Worm (Caenorhabditis elegans) whole organism, young adult: ENCODE measurements around the gene fbxa-95.

Experiments
- C17E4.6 ChIP-seq: fragments of 200-800 bp; sonication (Bioruptor generic); IDR thresholded peaks from 2 replicates; pipeline ENCODE4 v1.3.6; 2022; ENCODE audit warnings: missing genetic modification reagents, missing genetic modification characterization, missing compliant biosample characterization
- D2030.7 ChIP-seq: fragments of 200-800 bp; sonication (Bioruptor generic); IDR thresholded peaks from 2 replicates; pipeline ENCODE4 v1.3.6; 2022; ENCODE audit warnings: missing genetic modification reagents, missing genetic modification characterization, missing compliant biosample characterization
- F10E7.11 ChIP-seq: sonication (generic microtip); optimal IDR thresholded peaks from 2 replicates; lab custom pipeline; 2017; ENCODE audit warnings: mild to moderate bottlenecking, missing genetic modification characterization, moderate library complexity, missing compliant biosample characterization
- F23B12.7 ChIP-seq: sonication (generic microtip); optimal IDR thresholded peaks from 2 replicates; lab custom pipeline; 2017; ENCODE audit warnings: missing genetic modification characterization, mild to moderate bottlenecking, missing compliant biosample characterization, antibody characterized with exemption, moderate library complexity; ENCODE audit not compliant: insufficient read depth
- F49E8.2 ChIP-seq: sonication (generic microtip); optimal IDR thresholded peaks from 3 replicates; lab custom pipeline; 2017; ENCODE audit warnings: missing genetic modification characterization, mild to moderate bottlenecking, missing compliant biosample characterization, antibody characterized with exemption, moderate library complexity; ENCODE audit not compliant: insufficient read depth
- K11D2.4 ChIP-seq: fragments of 200-800 bp; sonication (Bioruptor generic); IDR thresholded peaks from 2 replicates; pipeline ENCODE4 v1.3.6; 2022; ENCODE audit warnings: missing genetic modification reagents, missing genetic modification characterization, missing compliant biosample characterization
- T26A5.8 ChIP-seq: sonication (generic microtip); optimal IDR thresholded peaks from 2 replicates; lab custom pipeline; 2016; ENCODE audit warnings: missing genetic modification characterization, missing compliant biosample characterization
- ZK185.1 ChIP-seq: sonication (generic microtip); optimal IDR thresholded peaks from 2 replicates; lab custom pipeline; 2016; ENCODE audit warnings: mild to moderate bottlenecking, missing genetic modification characterization, missing compliant biosample characterization; ENCODE audit not compliant: poor library complexity, severe bottlenecking
- akir-1 ChIP-seq: fragments of 200-800 bp; sonication (Bioruptor generic); optimal IDR thresholded peaks from 2 replicates; lab custom pipeline; 2018; ENCODE audit warnings: mild to moderate bottlenecking, missing genetic modification characterization, moderate library complexity, missing compliant biosample characterization
- ama-1 ChIP-seq, 3 experiments: fragments of 150-350 bp in 1 of 3; sonication (generic microtip) in 2 of 3; optimal IDR thresholded peaks; 2 replicates each; lab custom pipeline; 2014 to 2018; ENCODE audit warnings: missing biosample characterization in 2 of 3, missing genetic modification characterization in 2 of 3, missing genetic modification reagents in 2 of 3
- aptf-2 ChIP-seq: fragments of 200-800 bp; sonication (Bioruptor generic); conservative IDR thresholded peaks from 2 replicates; pipeline ENCODE4 v1.3.6; 2022; ENCODE audit warnings: missing genetic modification reagents, missing genetic modification characterization, missing compliant biosample characterization
- aptf-3 ChIP-seq: fragments of 200-800 bp; sonication (Bioruptor generic); IDR thresholded peaks from 2 replicates; pipeline ENCODE4 v1.3.6; 2022; ENCODE audit warnings: missing genetic modification characterization, missing compliant biosample characterization
- atf-7 ChIP-seq: sonication (generic microtip); optimal IDR thresholded peaks from 2 replicates; lab custom pipeline; 2017; ENCODE audit warnings: mild to moderate bottlenecking, missing genetic modification characterization, missing compliant biosample characterization
- athp-1 ChIP-seq: sonication (generic microtip); optimal IDR thresholded peaks from 2 replicates; lab custom pipeline; 2017; ENCODE audit warnings: mild to moderate bottlenecking, missing genetic modification characterization, missing compliant biosample characterization
- attf-3 ChIP-seq: fragments of 200-800 bp; sonication (Bioruptor generic); conservative IDR thresholded peaks from 2 replicates; pipeline ENCODE4 v1.3.6; 2022; ENCODE audit warnings: missing genetic modification reagents, missing genetic modification characterization, missing compliant biosample characterization
- bed-1 ChIP-seq: fragments of 200-800 bp; sonication (Bioruptor generic); IDR thresholded peaks from 2 replicates; pipeline ENCODE4 v1.3.6; 2022; ENCODE audit warnings: missing genetic modification reagents, missing genetic modification characterization, missing compliant biosample characterization
- bed-2 ChIP-seq: fragments of 200-800 bp; sonication (Bioruptor generic); IDR thresholded peaks from 2 replicates; pipeline ENCODE4 v1.3.6; 2022; ENCODE audit warnings: missing genetic modification reagents, missing genetic modification characterization, missing compliant biosample characterization
- cebp-1 ChIP-seq, 2 experiments: fragments of 200-800 bp in 1 of 2; sonication (Bioruptor generic) in 1 of 2; sonication (generic microtip) in 1 of 2; IDR thresholded peaks in 1 of 2; optimal IDR thresholded peaks in 1 of 2; 2 replicates each; pipeline versions ENCODE4 v1.3.6 to Lab custom; 2017 to 2022; ENCODE audit warnings: missing compliant biosample characterization in 2 of 2, missing genetic modification characterization in 2 of 2, mild to moderate bottlenecking in 1 of 2, missing genetic modification reagents in 1 of 2, moderate library complexity in 1 of 2
- ceh-100 ChIP-seq: fragments of 200-800 bp; sonication (Bioruptor generic); IDR thresholded peaks from 2 replicates; pipeline ENCODE4 v1.3.6; 2022; ENCODE audit warnings: missing genetic modification reagents, missing genetic modification characterization, missing compliant biosample characterization
- ceh-58 ChIP-seq: fragments of 200-800 bp; sonication (Bioruptor generic); IDR thresholded peaks from 2 replicates; pipeline ENCODE4 v1.3.6; 2022; ENCODE audit warnings: missing genetic modification characterization, missing compliant biosample characterization
- ceh-91 ChIP-seq: fragments of 200-800 bp; sonication (Bioruptor generic); IDR thresholded peaks from 2 replicates; pipeline ENCODE4 v1.3.6; 2022; ENCODE audit warnings: missing genetic modification reagents, missing genetic modification characterization, missing compliant biosample characterization
- die-1 ChIP-seq: sonication (generic microtip); optimal IDR thresholded peaks from 2 replicates; lab custom pipeline; 2016; ENCODE audit warnings: missing genotype, mild to moderate bottlenecking, missing genetic modification characterization, missing compliant biosample characterization
- dox-1 ChIP-seq: fragments of 200-800 bp; sonication (Bioruptor generic); IDR thresholded peaks from 2 replicates; pipeline ENCODE4 v1.3.6; 2022; ENCODE audit warnings: missing genetic modification reagents, missing genetic modification characterization, missing compliant biosample characterization
- dpff-1 ChIP-seq: sonication (generic microtip); optimal IDR thresholded peaks from 2 replicates; lab custom pipeline; 2017; ENCODE audit warnings: mild to moderate bottlenecking, missing genetic modification characterization, missing compliant biosample characterization
- dpl-1 ChIP-seq: fragments of 150-350 bp; optimal IDR thresholded peaks from 2 replicates; lab custom pipeline; 2014; ENCODE audit warnings: missing biosample characterization, missing genetic modification reagents, missing genetic modification characterization
- efl-1 ChIP-seq: fragments of 150-350 bp; optimal IDR thresholded peaks from 2 replicates; lab custom pipeline; 2014; ENCODE audit warnings: missing biosample characterization, missing genetic modification reagents, missing genetic modification characterization
- egl-44 ChIP-seq: fragments of 200-800 bp; sonication (Bioruptor generic); IDR thresholded peaks from 2 replicates; pipeline ENCODE4 v1.3.6; 2022; ENCODE audit warnings: missing genetic modification reagents, missing genetic modification characterization, missing compliant biosample characterization
- hsf-1 ChIP-seq: fragments of 200-800 bp; sonication (Bioruptor generic); IDR thresholded peaks from 2 replicates; pipeline ENCODE4 v1.3.6; 2022; ENCODE audit warnings: missing genetic modification reagents, missing genetic modification characterization, missing compliant biosample characterization
- let-526 ChIP-seq: fragments of 200-800 bp; sonication (Bioruptor generic); IDR thresholded peaks from 2 replicates; pipeline ENCODE4 v1.3.6; 2022; ENCODE audit warnings: missing genetic modification reagents, missing genetic modification characterization, missing compliant biosample characterization
- let-607 ChIP-seq, 2 experiments: fragments of 200-800 bp in 1 of 2; sonication (Bioruptor generic) in 1 of 2; sonication (generic microtip) in 1 of 2; optimal IDR thresholded peaks; 2 replicates each; lab custom pipeline; 2016 to 2018; ENCODE audit warnings: mild to moderate bottlenecking in 2 of 2, missing compliant biosample characterization in 2 of 2, missing genetic modification characterization in 2 of 2, moderate library complexity in 2 of 2, missing genotype in 1 of 2
- lin-35 ChIP-seq, 3 experiments: fragments of 150-350 bp in 2 of 3; sonication (generic microtip) in 1 of 3; optimal IDR thresholded peaks; 2 replicates each; lab custom pipeline; 2014 to 2018; ENCODE audit warnings: missing biosample characterization in 3 of 3, missing genetic modification characterization in 3 of 3, missing genetic modification reagents in 3 of 3
- lsl-1 ChIP-seq: fragments of 200-800 bp; sonication (Bioruptor generic); optimal IDR thresholded peaks from 2 replicates; lab custom pipeline; 2018; ENCODE audit warnings: mild to moderate bottlenecking, missing genetic modification characterization, moderate library complexity, missing compliant biosample characterization
- lsy-27 ChIP-seq: sonication (generic microtip); optimal IDR thresholded peaks from 2 replicates; lab custom pipeline; 2017; ENCODE audit warnings: missing genetic modification characterization, mild to moderate bottlenecking, missing compliant biosample characterization, antibody characterized with exemption, missing genotype, borderline replicate concordance; ENCODE audit not compliant: insufficient read depth
- madf-8 ChIP-seq: fragments of 200-800 bp; sonication (Bioruptor generic); conservative IDR thresholded peaks from 2 replicates; pipeline ENCODE4 v1.3.6; 2022; ENCODE audit warnings: missing genetic modification reagents, missing genetic modification characterization, missing compliant biosample characterization
- nfyb-1 ChIP-seq: fragments of 200-800 bp; sonication (Bioruptor generic); IDR thresholded peaks from 2 replicates; pipeline ENCODE4 v1.3.6; 2022; ENCODE audit warnings: missing genetic modification reagents, missing genetic modification characterization, missing compliant biosample characterization
- nhr-27 ChIP-seq: fragments of 200-800 bp; sonication (Bioruptor generic); optimal IDR thresholded peaks from 2 replicates; lab custom pipeline; 2018; ENCODE audit warnings: mild to moderate bottlenecking, missing genetic modification characterization, moderate library complexity, missing compliant biosample characterization
- nhr-80 ChIP-seq: sonication (generic microtip); optimal IDR thresholded peaks from 2 replicates; lab custom pipeline; 2016; ENCODE audit warnings: missing genetic modification characterization, missing compliant biosample characterization
- nhr-90 ChIP-seq: sonication (generic microtip); optimal IDR thresholded peaks from 2 replicates; lab custom pipeline; 2016; ENCODE audit warnings: missing genotype, mild to moderate bottlenecking, missing genetic modification characterization, missing compliant biosample characterization
- pha-4 ChIP-seq: fragments of 150-350 bp; sonication (generic microtip); optimal IDR thresholded peaks from 2 replicates; lab custom pipeline; 2014; ENCODE audit warnings: missing biosample characterization, missing genetic modification reagents, missing genetic modification characterization
- repo-1 ChIP-seq: sonication (generic microtip); optimal IDR thresholded peaks from 2 replicates; lab custom pipeline; 2017; ENCODE audit warnings: mild to moderate bottlenecking, missing genetic modification characterization, missing compliant biosample characterization
- rpc-1 ChIP-seq, 2 experiments: fragments of 150-350 bp in 1 of 2; sonication (generic microtip) in 1 of 2; optimal IDR thresholded peaks; 2 replicates each; lab custom pipeline; 2014 to 2018; ENCODE audit warnings: missing biosample characterization in 1 of 2, missing genetic modification characterization in 1 of 2, missing genetic modification reagents in 1 of 2, missing genotype in 1 of 2
- sea-2 ChIP-seq: fragments of 200-800 bp; sonication (Bioruptor generic); IDR thresholded peaks from 2 replicates; pipeline ENCODE4 v1.3.6; 2022; ENCODE audit warnings: missing genetic modification characterization, missing compliant biosample characterization
- somi-1 ChIP-seq: fragments of 200-800 bp; sonication (Bioruptor generic); optimal IDR thresholded peaks from 2 replicates; lab custom pipeline; 2018; ENCODE audit warnings: mild to moderate bottlenecking, missing genetic modification characterization, missing compliant biosample characterization
- sptf-2 ChIP-seq: fragments of 200-800 bp; sonication (Bioruptor generic); optimal IDR thresholded peaks from 2 replicates; lab custom pipeline; 2018; ENCODE audit warnings: mild to moderate bottlenecking, missing genetic modification characterization, missing compliant biosample characterization
- unc-130 ChIP-seq: sonication (generic microtip); optimal IDR thresholded peaks from 2 replicates; lab custom pipeline; 2016; ENCODE audit warnings: missing genetic modification reagents, missing genetic modification characterization, missing compliant biosample characterization
- ztf-25 ChIP-seq: fragments of 200-800 bp; sonication (Bioruptor generic); IDR thresholded peaks from 2 replicates; pipeline ENCODE4 v1.3.6; 2022; ENCODE audit warnings: missing genetic modification reagents, missing genetic modification characterization, missing compliant biosample characterization

The fbxa-95 gene

DNA sequence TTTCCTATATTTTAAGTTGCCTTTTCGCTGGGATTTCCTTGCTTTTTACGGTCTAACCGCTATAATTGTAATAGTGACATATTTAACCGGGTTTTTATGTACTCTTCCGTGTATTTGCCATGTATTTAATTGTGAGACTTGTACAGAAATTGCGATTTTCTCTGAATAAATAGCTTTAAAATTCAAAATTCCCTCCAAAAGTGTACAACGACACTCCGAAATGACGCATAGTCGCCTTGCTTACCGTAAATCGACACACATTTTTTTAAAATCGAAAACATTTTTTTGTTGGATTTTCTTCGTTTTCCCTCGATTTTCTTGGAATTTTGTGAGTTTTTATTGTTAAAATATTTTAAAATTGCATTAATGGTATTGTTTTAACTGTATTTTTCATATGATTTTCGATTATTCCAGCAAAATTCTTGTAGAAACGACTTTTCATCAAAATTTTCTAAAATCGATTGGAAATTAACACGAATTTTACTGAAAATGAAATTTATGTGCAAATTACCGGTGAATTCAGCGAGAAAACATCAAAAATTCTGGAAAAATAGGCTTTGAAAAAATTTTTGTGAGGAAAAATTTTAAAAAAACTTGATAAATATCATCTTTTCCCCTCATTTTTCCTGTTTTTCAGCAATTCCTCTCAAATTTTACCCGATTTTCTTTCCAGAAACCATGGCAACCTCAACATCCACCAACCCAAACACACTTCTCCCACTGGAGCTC, 1.4 kb upstream of the fbxa-95 start, which contains the start of gene lsm-5:
Gene lsm-5, plus strand, starts transcription at position 679 of the 729 bp plus-strand sequence.
- TF ChIP-seq F23B12.7 (tag; lab: Kevin White, UChicago) (peak; percentile 49), K11D2.4 (GFP tag; lab: Robert Waterston, UW) (no peak), sea-2 (no peak), F49E8.2 (no peak), C17E4.6 (GFP tag; lab: Robert Waterston, UW) (no peak), pha-4 (tag; lab: Kevin White, UChicago) (no peak), repo-1 (tag; lab: Kevin White, UChicago) (no peak), sptf-2 (GFP tag; lab: Kevin White, UChicago) (no peak), attf-3 (GFP tag; lab: Robert Waterston, UW) (peak; percentile 93), D2030.7 (GFP tag; lab: Robert Waterston, UW) (no peak), nhr-80 (tag; lab: Kevin White, UChicago) (no peak), ceh-100 (GFP tag; lab: Robert Waterston, UW) (no peak), let-526 (GFP tag; lab: Robert Waterston, UW) (no peak), dpff-1 (tag; lab: Kevin White, UChicago) (no peak), cebp-1 (GFP tag; IDR thresholded peaks at IDR 0.05; lab: Robert Waterston, UW) (no peak), cebp-1 (tag; optimal IDR thresholded peaks at IDR 0.05; lab: Kevin White, UChicago) (peak; percentile 45), efl-1 (peak; percentile 67), T26A5.8 (tag; lab: Kevin White, UChicago) (no peak), nfyb-1 (no peak), ama-1 (optimal IDR thresholded peaks at IDR 0.05; lab: Kevin White, UChicago) (peak; percentile 77), ama-1 (GFP tag; optimal IDR thresholded peaks at IDR 0.05; lab: Kevin White, UChicago) (no peak), F10E7.11 (tag; lab: Kevin White, UChicago) (no peak), ceh-58 (no peak), akir-1 (GFP tag; lab: Kevin White, UChicago) (no peak), ceh-91 (GFP tag; lab: Robert Waterston, UW) (no peak), hsf-1 (0 out of 2 replicates have a peak, but pooled peaks have one; percentile 9), dox-1 (no peak), lin-35 (GFP tag; optimal IDR thresholded peaks at IDR 0.05; lab: Kevin White, UChicago) (peak in 1 of 3 experiments; percentile 83), dpl-1 (GFP tag; lab: Kevin White, UChicago) (peak; percentile 57), somi-1 (GFP tag; lab: Kevin White, UChicago) (no peak), aptf-3 (GFP tag; lab: Robert Waterston, UW) (no peak), athp-1 (tag; lab: Kevin White, UChicago) (no peak), nhr-90 (no peak), madf-8 (no peak), lsl-1 (no peak), ztf-25 (GFP tag; lab: Robert Waterston, UW) (no peak), aptf-2 (GFP tag; lab: Robert Waterston, UW) (no peak), unc-130 (GFP tag; lab: Kevin White, UChicago) (no peak), egl-44 (no peak), let-607 (tag; optimal IDR thresholded peaks at IDR 0.05; lab: Kevin White, UChicago) (no peak), atf-7 (tag; lab: Kevin White, UChicago) (no peak), rpc-1 (optimal IDR thresholded peaks at IDR 0.05; lab: Kevin White, UChicago) (no peak), rpc-1 (tag; optimal IDR thresholded peaks at IDR 0.05; lab: Kevin White, UChicago) (no peak), ZK185.1 (tag; lab: Kevin White, UChicago) (no peak), nhr-27 (tag; lab: Kevin White, UChicago) (no peak), die-1 (tag; lab: Kevin White, UChicago) (no peak), lsy-27 (tag; lab: Kevin White, UChicago) (no peak), bed-2 (GFP tag; lab: Robert Waterston, UW) (no peak), bed-1 (GFP tag; lab: Robert Waterston, UW) (no peak)
